Worm (Caenorhabditis elegans) whole organism, young adult: ENCODE results near the gene letm-1.
A peak's percentile ranks its signal among the peaks of the same experiment; 100 is the strongest.

Source experiments
- B0019.2 ChIP-seq: fragments of 200-800 bp; sonication (Bioruptor generic); conservative IDR thresholded peaks from 2 replicates; pipeline ENCODE4 v1.3.6; 2022; ENCODE audit warnings: missing genetic modification reagents, missing genetic modification characterization, missing compliant biosample characterization
- F23B12.7 ChIP-seq: sonication (generic microtip); optimal IDR thresholded peaks from 2 replicates; lab custom pipeline; 2017; ENCODE audit warnings: missing genetic modification characterization, mild to moderate bottlenecking, missing compliant biosample characterization, antibody characterized with exemption, moderate library complexity; ENCODE audit not compliant: insufficient read depth
- F49E8.2 ChIP-seq: sonication (generic microtip); optimal IDR thresholded peaks from 3 replicates; lab custom pipeline; 2017; ENCODE audit warnings: missing genetic modification characterization, mild to moderate bottlenecking, missing compliant biosample characterization, antibody characterized with exemption, moderate library complexity; ENCODE audit not compliant: insufficient read depth
- F57C9.4 ChIP-seq: sonication (generic microtip); optimal IDR thresholded peaks from 2 replicates; lab custom pipeline; 2017; ENCODE audit warnings: mild to moderate bottlenecking, missing genetic modification characterization, missing compliant biosample characterization
- K12H6.12 ChIP-seq: fragments of 200-800 bp; sonication (Bioruptor generic); optimal IDR thresholded peaks from 2 replicates; lab custom pipeline; 2018; ENCODE audit warnings: mild to moderate bottlenecking, missing genetic modification characterization, missing compliant biosample characterization
- Y79H2A.3 ChIP-seq: fragments of 200-800 bp; sonication (Bioruptor generic); conservative IDR thresholded peaks from 2 replicates; pipeline ENCODE4 v1.3.6; 2022; ENCODE audit warnings: missing genetic modification reagents, missing genetic modification characterization, missing compliant biosample characterization
- aptf-3 ChIP-seq: fragments of 200-800 bp; sonication (Bioruptor generic); IDR thresholded peaks from 2 replicates; pipeline ENCODE4 v1.3.6; 2022; ENCODE audit warnings: missing genetic modification characterization, missing compliant biosample characterization
- atf-7 ChIP-seq: sonication (generic microtip); optimal IDR thresholded peaks from 2 replicates; lab custom pipeline; 2017; ENCODE audit warnings: mild to moderate bottlenecking, missing genetic modification characterization, missing compliant biosample characterization
- athp-1 ChIP-seq: sonication (generic microtip); optimal IDR thresholded peaks from 2 replicates; lab custom pipeline; 2017; ENCODE audit warnings: mild to moderate bottlenecking, missing genetic modification characterization, missing compliant biosample characterization
- attf-5 ChIP-seq: fragments of 200-800 bp; sonication (Bioruptor generic); optimal IDR thresholded peaks from 2 replicates; lab custom pipeline; 2018; ENCODE audit warnings: mild to moderate bottlenecking, missing genetic modification characterization, missing compliant biosample characterization
- attf-6 ChIP-seq: fragments of 200-800 bp; sonication (Bioruptor generic); IDR thresholded peaks from 2 replicates; pipeline ENCODE4 v1.3.6; 2022; ENCODE audit warnings: missing genetic modification reagents, missing genetic modification characterization, missing compliant biosample characterization
- bed-1 ChIP-seq: fragments of 200-800 bp; sonication (Bioruptor generic); IDR thresholded peaks from 2 replicates; pipeline ENCODE4 v1.3.6; 2022; ENCODE audit warnings: missing genetic modification reagents, missing genetic modification characterization, missing compliant biosample characterization
- cebp-1 ChIP-seq, 2 experiments: fragments of 200-800 bp in 1 of 2; sonication (Bioruptor generic) in 1 of 2; sonication (generic microtip) in 1 of 2; IDR thresholded peaks in 1 of 2; optimal IDR thresholded peaks in 1 of 2; 2 replicates each; pipeline versions ENCODE4 v1.3.6 to Lab custom; 2017 to 2022; ENCODE audit warnings: missing compliant biosample characterization in 2 of 2, missing genetic modification characterization in 2 of 2, mild to moderate bottlenecking in 1 of 2, missing genetic modification reagents in 1 of 2, moderate library complexity in 1 of 2
- ceh-27 ChIP-seq: fragments of 200-800 bp; sonication (Bioruptor generic); optimal IDR thresholded peaks from 2 replicates; lab custom pipeline; 2018; ENCODE audit warnings: mild to moderate bottlenecking, missing genetic modification characterization, moderate library complexity, missing compliant biosample characterization
- chd-7 ChIP-seq: sonication (generic microtip); optimal IDR thresholded peaks from 2 replicates; lab custom pipeline; 2016; ENCODE audit warnings: mild to moderate bottlenecking, missing genetic modification characterization, moderate library complexity, missing compliant biosample characterization
- die-1 ChIP-seq: sonication (generic microtip); optimal IDR thresholded peaks from 2 replicates; lab custom pipeline; 2016; ENCODE audit warnings: missing genotype, mild to moderate bottlenecking, missing genetic modification characterization, missing compliant biosample characterization
- dpl-1 ChIP-seq: fragments of 150-350 bp; optimal IDR thresholded peaks from 2 replicates; lab custom pipeline; 2014; ENCODE audit warnings: missing biosample characterization, missing genetic modification reagents, missing genetic modification characterization
- egl-44 ChIP-seq: fragments of 200-800 bp; sonication (Bioruptor generic); IDR thresholded peaks from 2 replicates; pipeline ENCODE4 v1.3.6; 2022; ENCODE audit warnings: missing genetic modification reagents, missing genetic modification characterization, missing compliant biosample characterization
- ets-4 ChIP-seq: fragments of 200-800 bp; sonication (Bioruptor generic); optimal IDR thresholded peaks from 2 replicates; lab custom pipeline; 2018; ENCODE audit warnings: mild to moderate bottlenecking, missing genetic modification characterization, missing compliant biosample characterization
- lin-26 ChIP-seq: fragments of 200-800 bp; sonication (Bioruptor generic); IDR thresholded peaks from 2 replicates; pipeline ENCODE4 v1.3.6; 2022; ENCODE audit warnings: missing genetic modification reagents, missing genetic modification characterization, missing compliant biosample characterization
- lin-35 ChIP-seq, 3 experiments: fragments of 150-350 bp in 2 of 3; sonication (generic microtip) in 1 of 3; optimal IDR thresholded peaks; 2 replicates each; lab custom pipeline; 2014 to 2018; ENCODE audit warnings: missing biosample characterization in 3 of 3, missing genetic modification characterization in 3 of 3, missing genetic modification reagents in 3 of 3
- lin-40 ChIP-seq: sonication (generic microtip); optimal IDR thresholded peaks from 2 replicates; lab custom pipeline; 2016; ENCODE audit warnings: missing genetic modification characterization, mild to moderate bottlenecking, missing compliant biosample characterization, missing genotype, missing genetic modification reagents
- lsl-1 ChIP-seq: fragments of 200-800 bp; sonication (Bioruptor generic); optimal IDR thresholded peaks from 2 replicates; lab custom pipeline; 2018; ENCODE audit warnings: mild to moderate bottlenecking, missing genetic modification characterization, moderate library complexity, missing compliant biosample characterization
- madf-6 ChIP-seq: fragments of 200-800 bp; sonication (Bioruptor generic); IDR thresholded peaks from 2 replicates; pipeline ENCODE4 v1.3.6; 2022; ENCODE audit warnings: missing genetic modification reagents, missing genetic modification characterization, missing compliant biosample characterization
- madf-8 ChIP-seq: fragments of 200-800 bp; sonication (Bioruptor generic); conservative IDR thresholded peaks from 2 replicates; pipeline ENCODE4 v1.3.6; 2022; ENCODE audit warnings: missing genetic modification reagents, missing genetic modification characterization, missing compliant biosample characterization
- mcd-1 ChIP-seq: fragments of 200-800 bp; sonication (Bioruptor generic); IDR thresholded peaks from 2 replicates; pipeline ENCODE4 v1.3.6; 2022; ENCODE audit warnings: missing genetic modification reagents, missing genetic modification characterization, missing compliant biosample characterization
- mes-4 ChIP-seq: sonication (generic microtip); optimal IDR thresholded peaks from 2 replicates; lab custom pipeline; 2016; ENCODE audit warnings: missing genotype, missing genetic modification characterization, missing compliant biosample characterization
- nfya-1 ChIP-seq: sonication (generic microtip); optimal IDR thresholded peaks from 2 replicates; lab custom pipeline; 2017; ENCODE audit warnings: antibody characterized with exemption, missing compliant biosample characterization, missing genetic modification characterization, borderline replicate concordance; ENCODE audit not compliant: insufficient read depth
- nfya-2 ChIP-seq: fragments of 200-800 bp; sonication (Bioruptor generic); IDR thresholded peaks from 2 replicates; pipeline ENCODE4 v1.3.6; 2022; ENCODE audit warnings: missing genetic modification reagents, missing genetic modification characterization, missing compliant biosample characterization
- nfyb-1 ChIP-seq: fragments of 200-800 bp; sonication (Bioruptor generic); IDR thresholded peaks from 2 replicates; pipeline ENCODE4 v1.3.6; 2022; ENCODE audit warnings: missing genetic modification reagents, missing genetic modification characterization, missing compliant biosample characterization
- nhr-179 ChIP-seq: sonication (generic microtip); optimal IDR thresholded peaks from 2 replicates; lab custom pipeline; 2016; ENCODE audit warnings: mild to moderate bottlenecking, missing genetic modification characterization, missing compliant biosample characterization
- nhr-80 ChIP-seq: sonication (generic microtip); optimal IDR thresholded peaks from 2 replicates; lab custom pipeline; 2016; ENCODE audit warnings: missing genetic modification characterization, missing compliant biosample characterization
- nhr-90 ChIP-seq: sonication (generic microtip); optimal IDR thresholded peaks from 2 replicates; lab custom pipeline; 2016; ENCODE audit warnings: missing genotype, mild to moderate bottlenecking, missing genetic modification characterization, missing compliant biosample characterization
- pbrm-1 ChIP-seq: fragments of 200-800 bp; sonication (Bioruptor generic); IDR thresholded peaks from 2 replicates; pipeline ENCODE4 v1.3.6; 2022; ENCODE audit warnings: missing genetic modification reagents, missing genetic modification characterization, missing compliant biosample characterization
- rcor-1 ChIP-seq: fragments of 200-800 bp; sonication (Bioruptor generic); IDR thresholded peaks from 2 replicates; pipeline ENCODE4 v1.3.6; 2022; ENCODE audit warnings: missing genetic modification reagents, missing genetic modification characterization, missing compliant biosample characterization
- repo-1 ChIP-seq: sonication (generic microtip); optimal IDR thresholded peaks from 2 replicates; lab custom pipeline; 2017; ENCODE audit warnings: mild to moderate bottlenecking, missing genetic modification characterization, missing compliant biosample characterization
- rpc-1 ChIP-seq, 2 experiments: fragments of 150-350 bp in 1 of 2; sonication (generic microtip) in 1 of 2; optimal IDR thresholded peaks; 2 replicates each; lab custom pipeline; 2014 to 2018; ENCODE audit warnings: missing biosample characterization in 1 of 2, missing genetic modification characterization in 1 of 2, missing genetic modification reagents in 1 of 2, missing genotype in 1 of 2
- snpc-1.1 ChIP-seq: sonication (generic microtip); optimal IDR thresholded peaks from 2 replicates; lab custom pipeline; 2017; ENCODE audit warnings: missing genetic modification characterization, mild to moderate bottlenecking, missing compliant biosample characterization, antibody characterized with exemption, moderate library complexity, missing genotype, missing genetic modification reagents; ENCODE audit not compliant: insufficient read depth
- snpc-4 ChIP-seq, 5 experiments: fragments of 150-350 bp in 1 of 5; sonication (generic microtip) in 4 of 5; optimal IDR thresholded peaks; 2 replicates each; lab custom pipeline; 2014 to 2018; ENCODE audit warnings: missing genetic modification characterization in 5 of 5, missing biosample characterization in 3 of 5, antibody characterized with exemption in 2 of 5, mild to moderate bottlenecking in 2 of 5, missing compliant biosample characterization in 2 of 5, missing genotype in 2 of 5, moderate library complexity in 2 of 5, missing genetic modification reagents in 1 of 5
- zfh-2 ChIP-seq: fragments of 200-800 bp; sonication (Bioruptor generic); conservative IDR thresholded peaks from 2 replicates; pipeline ENCODE4 v1.3.6; 2022; ENCODE audit warnings: missing genetic modification reagents, missing genetic modification characterization, missing compliant biosample characterization
- ztf-18 ChIP-seq: sonication (generic microtip); optimal IDR thresholded peaks from 2 replicates; lab custom pipeline; 2016; ENCODE audit warnings: missing genotype, mild to moderate bottlenecking, missing genetic modification characterization, missing compliant biosample characterization
- ztf-25 ChIP-seq: fragments of 200-800 bp; sonication (Bioruptor generic); IDR thresholded peaks from 2 replicates; pipeline ENCODE4 v1.3.6; 2022; ENCODE audit warnings: missing genetic modification reagents, missing genetic modification characterization, missing compliant biosample characterization
- ztf-28 ChIP-seq: fragments of 200-800 bp; sonication (Bioruptor generic); IDR thresholded peaks from 2 replicates; pipeline ENCODE4 v1.3.6; 2022; ENCODE audit warnings: missing genetic modification reagents, missing genetic modification characterization, missing compliant biosample characterization

letm-1 gene

ce11 chrV:13660660-13661325, at the start of gene letm-1:
Gene letm-1 (plus strand): TSS chrV:13661257.
- TF ChIP-seq ceh-27 (GFP tag; lab: Kevin White, UChicago) (no peak), ztf-28 (GFP tag; lab: Robert Waterston, UW) (no peak), rpc-1 (optimal IDR thresholded peaks at IDR 0.05; lab: Kevin White, UChicago) (no peak), rpc-1 (tag; optimal IDR thresholded peaks at IDR 0.05; lab: Kevin White, UChicago) (no peak), F57C9.4 (tag; lab: Kevin White, UChicago) (no peak), snpc-1.1 (no peak), attf-5 (GFP tag; lab: Kevin White, UChicago) (peak; percentile 21), rcor-1 (no peak), lin-40 (no peak), ztf-18 (peak; percentile 15), repo-1 (tag; lab: Kevin White, UChicago) (no peak), lsl-1 (GFP tag; lab: Kevin White, UChicago) (no peak), ets-4 (no peak), egl-44 (GFP tag; lab: Robert Waterston, UW) (no peak), zfh-2 (GFP tag; lab: Robert Waterston, UW) (no peak), mcd-1 (GFP tag; lab: Robert Waterston, UW) (peak; percentile 14; the same call in 1 of the 2 replicates), nfyb-1 (GFP tag; lab: Robert Waterston, UW) (no peak), ztf-25 (GFP tag; lab: Robert Waterston, UW) (no peak), nhr-90 (tag; lab: Kevin White, UChicago) (no peak), snpc-4 (GFP tag; optimal IDR thresholded peaks at IDR 0.05; lab: Kevin White, UChicago) (no peak), snpc-4 (tag; optimal IDR thresholded peaks at IDR 0.05; lab: Kevin White, UChicago) (no peak), lin-26 (peak; percentile 15; the same call in 1 of the 2 replicates), madf-8 (no peak), attf-6 (GFP tag; lab: Robert Waterston, UW) (no peak), mes-4 (tag; lab: Kevin White, UChicago) (no peak), chd-7 (tag; lab: Kevin White, UChicago) (no peak), athp-1 (tag; lab: Kevin White, UChicago) (no peak), atf-7 (tag; lab: Kevin White, UChicago) (no peak), madf-6 (GFP tag; lab: Robert Waterston, UW) (0 out of 2 replicates have a peak, but pooled peaks have one; percentile 18), nhr-179 (tag; lab: Kevin White, UChicago) (no peak), K12H6.12 (tag; lab: Kevin White, UChicago) (no peak), lin-35 (GFP tag; optimal IDR thresholded peaks at IDR 0.05; lab: Kevin White, UChicago) (no peak), dpl-1 (no peak), Y79H2A.3 (no peak), die-1 (no peak), B0019.2 (GFP tag; lab: Robert Waterston, UW) (no peak), nhr-80 (tag; lab: Kevin White, UChicago) (peak; percentile 51), F23B12.7 (no peak), nfya-2 (GFP tag; lab: Robert Waterston, UW) (no peak), cebp-1 (GFP tag; IDR thresholded peaks at IDR 0.05; lab: Robert Waterston, UW) (peak; percentile 38; the same call in 1 of the 2 replicates), cebp-1 (tag; optimal IDR thresholded peaks at IDR 0.05; lab: Kevin White, UChicago) (peak; percentile 92), pbrm-1 (GFP tag; lab: Robert Waterston, UW) (0 out of 2 replicates have a peak, but pooled peaks have one; percentile 24), F49E8.2 (no peak), aptf-3 (GFP tag; lab: Robert Waterston, UW) (no peak), nfya-1 (tag; lab: Kevin White, UChicago) (no peak), bed-1 (no peak)
- TF ChIP-seq, all 124 proteins: peak for 8
